Worm (Caenorhabditis elegans) whole organism, L2 larva: ENCODE data around the gene trf-1.

Experiments used
- C34F6.9 ChIP-seq: fragments of 150-350 bp; optimal IDR thresholded peaks from 2 replicates; lab custom pipeline; 2014; ENCODE audit warnings: missing biosample characterization, missing genetic modification characterization
- F13H6.1 ChIP-seq: sonication (generic microtip); optimal IDR thresholded peaks from 2 replicates; lab custom pipeline; 2016; ENCODE audit warnings: missing genetic modification characterization, missing compliant biosample characterization
- ama-1 ChIP-seq: fragments of 150-350 bp; optimal IDR thresholded peaks from 2 replicates; lab custom pipeline; 2018; ENCODE audit warnings: inconsistent platforms
- ceh-16 ChIP-seq: fragments of 150-350 bp; optimal IDR thresholded peaks from 2 replicates; lab custom pipeline; 2014; ENCODE audit warnings: missing biosample characterization, missing genetic modification characterization
- elt-1 ChIP-seq: fragments of 150-350 bp; optimal IDR thresholded peaks from 2 replicates; lab custom pipeline; 2014; ENCODE audit warnings: missing biosample characterization, missing genetic modification characterization
- fos-1 ChIP-seq: fragments of 150-350 bp; optimal IDR thresholded peaks from 2 replicates; lab custom pipeline; 2014; ENCODE audit warnings: missing biosample characterization, missing genetic modification characterization
- lin-39 ChIP-seq: fragments of 150-350 bp; optimal IDR thresholded peaks from 2 replicates; lab custom pipeline; 2014; ENCODE audit warnings: missing biosample characterization, missing genetic modification reagents, missing genetic modification characterization
- mdl-1 ChIP-seq, 2 experiments: fragments of 150-350 bp in 1 of 2; sonication (generic microtip) in 1 of 2; optimal IDR thresholded peaks; 2 replicates each; lab custom pipeline; 2017; ENCODE audit warnings: missing biosample characterization in 2 of 2, missing genetic modification characterization in 2 of 2
- nhr-12 ChIP-seq: fragments of 150-350 bp; optimal IDR thresholded peaks from 2 replicates; lab custom pipeline; 2014; ENCODE audit warnings: missing biosample characterization, missing genetic modification characterization
- nhr-25 ChIP-seq: fragments of 150-350 bp; sonication (generic microtip); optimal IDR thresholded peaks from 3 replicates; lab custom pipeline; 2014; ENCODE audit warnings: missing biosample characterization, missing genetic modification characterization
- nhr-6 ChIP-seq: fragments of 150-350 bp; optimal IDR thresholded peaks from 2 replicates; lab custom pipeline; 2014; ENCODE audit warnings: missing biosample characterization, missing genetic modification characterization
- peb-1 ChIP-seq: fragments of 150-350 bp; optimal IDR thresholded peaks from 2 replicates; lab custom pipeline; 2014; ENCODE audit warnings: missing biosample characterization, missing genetic modification characterization
- unc-55 ChIP-seq: fragments of 150-350 bp; sonication (generic microtip); optimal IDR thresholded peaks from 3 replicates; lab custom pipeline; 2014; ENCODE audit warnings: missing biosample characterization, missing genetic modification reagents, missing genetic modification characterization
- ztf-1 ChIP-seq: fragments of 200-800 bp; sonication (Bioruptor generic); conservative IDR thresholded peaks from 2 replicates; pipeline ENCODE4 v1.3.6; 2022; ENCODE audit warnings: missing genetic modification characterization, missing compliant biosample characterization

DNA sequence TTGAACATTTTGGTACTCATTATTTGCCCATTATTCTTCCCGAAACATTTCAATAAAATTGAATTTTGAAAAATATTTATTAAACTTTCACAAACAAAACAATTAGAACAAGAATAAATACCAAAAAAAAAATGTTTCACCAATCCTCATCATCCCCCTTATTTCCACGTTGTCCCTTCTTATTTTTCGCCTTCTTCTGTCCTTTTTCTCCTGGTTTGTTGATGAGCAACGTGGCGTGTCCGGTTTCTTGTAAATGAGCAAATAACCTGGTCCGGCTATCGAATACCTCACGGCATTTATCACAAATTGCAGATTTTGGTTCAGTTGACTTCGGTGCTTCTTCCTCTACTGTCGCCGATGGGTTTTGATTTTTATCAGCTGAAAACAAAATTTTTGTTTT, 39.5 kb upstream of the trf-1 start:
- TF ChIP-seq unc-55 (no peak), ztf-1 (GFP tag; lab: Robert Waterston, UW) (no peak), peb-1 (tag; lab: Kevin White, UChicago) (no peak), ceh-16 (tag; lab: Kevin White, UChicago) (no peak), nhr-6 (tag; lab: Kevin White, UChicago) (no peak), lin-39 (tag; lab: Kevin White, UChicago) (no peak), elt-1 (tag; lab: Kevin White, UChicago) (no peak), nhr-12 (tag; lab: Kevin White, UChicago) (no peak), F13H6.1 (tag; lab: Kevin White, UChicago) (no peak), ama-1 (no peak), mdl-1 (tag; optimal IDR thresholded peaks at IDR 0.05; lab: Kevin White, UChicago) (no peak), nhr-25 (tag; lab: Kevin White, UChicago) (no peak), C34F6.9 (tag; lab: Kevin White, UChicago) (no peak), fos-1 (tag; lab: Kevin White, UChicago) (no peak)
